Worm (Caenorhabditis elegans) whole organism, L4 larva: ENCODE measurements around the gene emb-8.

ENCODE experiments used
- F26F4.8 ChIP-seq: fragments of 200-800 bp; sonication (Bioruptor generic); conservative IDR thresholded peaks from 2 replicates; pipeline ENCODE4 v1.3.6; 2022; ENCODE audit warnings: missing genetic modification characterization, missing compliant biosample characterization
- F44E2.7 ChIP-seq: fragments of 200-800 bp; sonication (Bioruptor generic); IDR thresholded peaks from 2 replicates; pipeline ENCODE4 v2.1.2; 2022; ENCODE audit warnings: missing genetic modification characterization, missing compliant biosample characterization
- F49E8.2 ChIP-seq: sonication (generic microtip); optimal IDR thresholded peaks from 2 replicates; lab custom pipeline; 2016; ENCODE audit warnings: missing compliant biosample characterization, mild to moderate bottlenecking, missing genetic modification characterization, borderline replicate concordance
- R02D3.7 ChIP-seq: fragments of 150-350 bp; sonication (generic microtip); optimal IDR thresholded peaks from 3 replicates; lab custom pipeline; 2014; ENCODE audit warnings: missing biosample characterization, missing genetic modification characterization
- Y75B8A.6 ChIP-seq: fragments of 200-800 bp; sonication (Bioruptor generic); IDR thresholded peaks from 2 replicates; pipeline ENCODE4 v1.3.6; 2022; ENCODE audit warnings: missing genetic modification reagents, missing genetic modification characterization, missing compliant biosample characterization
- ZK546.5 ChIP-seq, 2 experiments: sonication (generic microtip); optimal IDR thresholded peaks; 2 replicates each; lab custom pipeline; 2017; ENCODE audit warnings: missing biosample characterization in 2 of 2, missing genetic modification characterization in 2 of 2
- aha-1 ChIP-seq: fragments of 150-350 bp; peaks from one replicate; lab custom pipeline; 2014; ENCODE audit warnings: missing biosample characterization, missing genetic modification characterization
- aly-2 ChIP-seq: sonication (generic microtip); optimal IDR thresholded peaks from 2 replicates; lab custom pipeline; 2018; ENCODE audit warnings: missing biosample characterization, missing genetic modification characterization
- arid-1 ChIP-seq: fragments of 200-800 bp; sonication (Bioruptor generic); conservative IDR thresholded peaks from 2 replicates; pipeline ENCODE4 v1.3.6; 2022; ENCODE audit warnings: missing genetic modification reagents, missing genetic modification characterization, missing compliant biosample characterization
- ceh-20 ChIP-seq: fragments of 200-800 bp; sonication (Bioruptor generic); IDR thresholded peaks from 2 replicates; pipeline ENCODE4 v1.3.6; 2022; ENCODE audit warnings: missing genetic modification reagents, missing genetic modification characterization, missing compliant biosample characterization
- ceh-28 ChIP-seq: fragments of 150-350 bp; optimal IDR thresholded peaks from 2 replicates; lab custom pipeline; 2014; ENCODE audit warnings: missing biosample characterization, missing genetic modification reagents, missing genetic modification characterization
- ceh-82 ChIP-seq: sonication (generic microtip); optimal IDR thresholded peaks from 2 replicates; lab custom pipeline; 2017; ENCODE audit warnings: missing biosample characterization, missing genetic modification characterization
- ces-1 ChIP-seq: fragments of 150-350 bp; sonication (generic microtip); optimal IDR thresholded peaks from 4 replicates; lab custom pipeline; 2014; ENCODE audit warnings: missing biosample characterization, missing genetic modification reagents, missing genetic modification characterization
- cey-2 ChIP-seq: sonication (generic microtip); optimal IDR thresholded peaks from 3 replicates; lab custom pipeline; 2017; ENCODE audit warnings: missing genetic modification characterization, mild to moderate bottlenecking, missing compliant biosample characterization, antibody characterized with exemption, borderline replicate concordance; ENCODE audit not compliant: insufficient read depth
- ctbp-1 ChIP-seq: fragments of 200-800 bp; sonication (Bioruptor generic); IDR thresholded peaks from 2 replicates; pipeline ENCODE4 v1.3.6; 2022; ENCODE audit warnings: missing genetic modification reagents, missing genetic modification characterization, missing compliant biosample characterization
- daf-8 ChIP-seq: fragments of 200-800 bp; sonication (Bioruptor generic); IDR thresholded peaks from 2 replicates; pipeline ENCODE4 v1.3.6; 2022; ENCODE audit warnings: missing genetic modification characterization, missing compliant biosample characterization
- dmd-6 ChIP-seq: fragments of 200-800 bp; sonication (Bioruptor generic); IDR thresholded peaks from 2 replicates; pipeline ENCODE4 v1.3.6; 2022; ENCODE audit warnings: missing genetic modification reagents, missing genetic modification characterization, missing compliant biosample characterization
- dpl-1 ChIP-seq: fragments of 150-350 bp; optimal IDR thresholded peaks from 2 replicates; lab custom pipeline; 2014; ENCODE audit warnings: missing biosample characterization, missing genetic modification reagents, missing genetic modification characterization
- dve-1 ChIP-seq: sonication (generic microtip); optimal IDR thresholded peaks from 2 replicates; lab custom pipeline; 2017; ENCODE audit warnings: antibody characterized with exemption, mild to moderate bottlenecking, missing genetic modification characterization, missing compliant biosample characterization; ENCODE audit not compliant: insufficient read depth
- egl-27 ChIP-seq: sonication (generic microtip); optimal IDR thresholded peaks from 3 replicates; lab custom pipeline; 2017; ENCODE audit warnings: missing biosample characterization, missing genetic modification reagents, missing genetic modification characterization
- hlh-11 ChIP-seq: fragments of 200-800 bp; sonication (Bioruptor generic); optimal IDR thresholded peaks from 2 replicates; lab custom pipeline; 2018; ENCODE audit warnings: mild to moderate bottlenecking, missing genetic modification characterization, missing compliant biosample characterization
- hlh-30 ChIP-seq: sonication (generic microtip); optimal IDR thresholded peaks from 2 replicates; lab custom pipeline; 2017; ENCODE audit warnings: antibody characterized with exemption, mild to moderate bottlenecking, missing genetic modification characterization, missing compliant biosample characterization; ENCODE audit not compliant: insufficient read depth
- lin-1 ChIP-seq: fragments of 200-800 bp; sonication (Bioruptor generic); IDR thresholded peaks from 2 replicates; pipeline ENCODE4 v1.3.6; 2022; ENCODE audit warnings: missing genetic modification reagents, missing genetic modification characterization, missing compliant biosample characterization
- lin-38 ChIP-seq: fragments of 200-800 bp; sonication (Bioruptor generic); IDR thresholded peaks from 2 replicates; pipeline ENCODE4 v1.3.6; 2022; ENCODE audit warnings: missing genetic modification reagents, missing genetic modification characterization, missing compliant biosample characterization
- lsy-2 ChIP-seq, 2 experiments: fragments of 150-350 bp in 1 of 2; sonication (generic microtip) in 1 of 2; optimal IDR thresholded peaks; 2 replicates each; lab custom pipeline; 2014 to 2017; ENCODE audit warnings: missing biosample characterization in 2 of 2, missing genetic modification characterization in 2 of 2
- madf-5 ChIP-seq, 2 experiments: fragments of 200-800 bp; sonication (Bioruptor generic); IDR thresholded peaks; 2 replicates each; pipeline ENCODE4 v1.3.6; 2022; ENCODE audit warnings: missing compliant biosample characterization in 2 of 2, missing genetic modification characterization in 2 of 2
- madf-9 ChIP-seq: fragments of 200-800 bp; sonication (Bioruptor generic); conservative IDR thresholded peaks from 2 replicates; pipeline ENCODE4 v1.3.6; 2022; ENCODE audit warnings: missing genetic modification reagents, missing genetic modification characterization, missing compliant biosample characterization
- mdl-1 ChIP-seq, 2 experiments: fragments of 150-350 bp in 1 of 2; sonication (generic microtip) in 1 of 2; optimal IDR thresholded peaks; 2 replicates each; lab custom pipeline; 2014 to 2017; ENCODE audit warnings: missing biosample characterization in 2 of 2, missing genetic modification characterization in 2 of 2
- mep-1 ChIP-seq: fragments of 150-350 bp; sonication (generic microtip); optimal IDR thresholded peaks from 3 replicates; lab custom pipeline; 2014; ENCODE audit warnings: missing biosample characterization, missing genetic modification characterization
- mes-2 ChIP-seq: sonication (generic microtip); optimal IDR thresholded peaks from 2 replicates; lab custom pipeline; 2016; ENCODE audit warnings: missing genotype, mild to moderate bottlenecking, missing genetic modification characterization, missing compliant biosample characterization; ENCODE audit not compliant: poor library complexity, severe bottlenecking
- mxl-3 ChIP-seq: fragments of 200-800 bp; sonication (Bioruptor generic); optimal IDR thresholded peaks from 2 replicates; lab custom pipeline; 2018; ENCODE audit warnings: mild to moderate bottlenecking, missing genetic modification characterization, missing compliant biosample characterization
- nhr-10 ChIP-seq: fragments of 150-350 bp; optimal IDR thresholded peaks from 2 replicates; lab custom pipeline; 2014; ENCODE audit warnings: missing biosample characterization, missing genetic modification characterization
- nhr-111 ChIP-seq: fragments of 200-800 bp; sonication (Bioruptor generic); optimal IDR thresholded peaks from 2 replicates; lab custom pipeline; 2018; ENCODE audit warnings: mild to moderate bottlenecking, missing genetic modification characterization, missing compliant biosample characterization
- nhr-237 ChIP-seq: sonication (generic microtip); optimal IDR thresholded peaks from 2 replicates; lab custom pipeline; 2017; ENCODE audit warnings: missing biosample characterization, missing genetic modification characterization
- nhr-25 ChIP-seq: sonication (generic microtip); optimal IDR thresholded peaks from 2 replicates; lab custom pipeline; 2017; ENCODE audit warnings: missing genetic modification characterization, mild to moderate bottlenecking, missing compliant biosample characterization, antibody characterized with exemption, moderate library complexity, borderline replicate concordance; ENCODE audit not compliant: insufficient read depth
- nhr-41 ChIP-seq: fragments of 200-800 bp; sonication (Bioruptor generic); IDR thresholded peaks from 2 replicates; pipeline ENCODE4 v1.3.6; 2022; ENCODE audit warnings: missing genetic modification reagents, missing genetic modification characterization, missing compliant biosample characterization
- nhr-77 ChIP-seq: fragments of 150-350 bp; optimal IDR thresholded peaks from 2 replicates; lab custom pipeline; 2014; ENCODE audit warnings: missing biosample characterization, missing genetic modification characterization
- pha-4 ChIP-seq, 2 experiments: fragments of 150-350 bp in 1 of 2; fragments of 200-800 bp in 1 of 2; sonication (Bioruptor generic) in 1 of 2; IDR thresholded peaks in 1 of 2; optimal IDR thresholded peaks in 1 of 2; 2 replicates each; pipeline versions ENCODE4 v1.3.6 to Lab custom; 2014 to 2022; ENCODE audit warnings: missing genetic modification characterization in 2 of 2, missing genetic modification reagents in 2 of 2, missing biosample characterization in 1 of 2, missing compliant biosample characterization in 1 of 2
- php-3 ChIP-seq: fragments of 200-800 bp; sonication (Bioruptor generic); IDR thresholded peaks from 2 replicates; pipeline ENCODE4 v1.3.6; 2022; ENCODE audit warnings: missing genetic modification reagents, missing genetic modification characterization, missing compliant biosample characterization
- pqm-1 ChIP-seq: sonication (generic microtip); optimal IDR thresholded peaks from 2 replicates; lab custom pipeline; 2017; ENCODE audit warnings: missing biosample characterization, missing genetic modification characterization
- rbr-2 ChIP-seq: sonication (generic microtip); optimal IDR thresholded peaks from 2 replicates; lab custom pipeline; 2016; ENCODE audit warnings: missing genotype, missing genetic modification characterization, missing compliant biosample characterization
- saeg-2 ChIP-seq: fragments of 200-800 bp; sonication (Bioruptor generic); IDR thresholded peaks from 2 replicates; pipeline ENCODE4 v1.3.6; 2022; ENCODE audit warnings: missing genetic modification reagents, missing genetic modification characterization, missing compliant biosample characterization
- sdz-12 ChIP-seq: fragments of 200-800 bp; sonication (Bioruptor generic); optimal IDR thresholded peaks from 2 replicates; lab custom pipeline; 2018; ENCODE audit warnings: mild to moderate bottlenecking, missing genetic modification characterization, missing compliant biosample characterization
- set-16 ChIP-seq: fragments of 200-800 bp; sonication (Bioruptor generic); IDR thresholded peaks from 2 replicates; pipeline ENCODE4 v1.3.6; 2022; ENCODE audit warnings: missing genetic modification reagents, missing genetic modification characterization, missing compliant biosample characterization
- snpc-1.2 ChIP-seq: fragments of 200-800 bp; sonication (Bioruptor generic); IDR thresholded peaks from 2 replicates; pipeline ENCODE4 v1.3.6; 2022; ENCODE audit warnings: missing genetic modification reagents, missing genetic modification characterization, missing compliant biosample characterization
- spr-1 ChIP-seq: sonication (generic microtip); optimal IDR thresholded peaks from 2 replicates; lab custom pipeline; 2016; ENCODE audit warnings: mild to moderate bottlenecking, missing genetic modification characterization, missing compliant biosample characterization
- unc-130 ChIP-seq: sonication (generic microtip); optimal IDR thresholded peaks from 2 replicates; lab custom pipeline; 2016; ENCODE audit warnings: missing genetic modification reagents, missing genetic modification characterization, missing compliant biosample characterization
- unc-62 ChIP-seq, 3 experiments: fragments of 150-350 bp in 1 of 3; sonication (generic microtip); optimal IDR thresholded peaks in 2 of 3; peaks in 1 of 3; 1 replicate in 1 of 3; 2 replicates in 2 of 3; lab custom pipeline; 2014 to 2017; ENCODE audit warnings: missing biosample characterization in 3 of 3, missing genetic modification characterization in 3 of 3, missing genetic modification reagents in 3 of 3, missing genotype in 1 of 3
- vab-7 ChIP-seq: fragments of 200-800 bp; sonication (Bioruptor generic); IDR thresholded peaks from 2 replicates; pipeline ENCODE4 v1.3.6; 2022; ENCODE audit warnings: missing genetic modification reagents, missing genetic modification characterization, missing compliant biosample characterization
- ztf-7 ChIP-seq: fragments of 150-350 bp; optimal IDR thresholded peaks from 2 replicates; lab custom pipeline; 2014; ENCODE audit warnings: missing biosample characterization, missing genetic modification characterization

emb-8 gene

ce11 chrIII:5224908-5225307 is 25.4 kb upstream of the emb-8 start:
- TF ChIP-seq dmd-6 (GFP tag; lab: Robert Waterston, UW) = no peak
- TF ChIP-seq ZK546.5 (tag; optimal IDR thresholded peaks at IDR 0.05; lab: Kevin White, UChicago) = no peak
- no peak for TF ChIP-seq nhr-237
- no peak for TF ChIP-seq daf-8 (GFP tag; lab: Robert Waterston, UW)
- TF ChIP-seq madf-5 (GFP tag; IDR thresholded peaks at IDR 0.05; lab: Robert Waterston, UW) = no peak
- no peak for TF ChIP-seq arid-1 (GFP tag; lab: Robert Waterston, UW)
- TF ChIP-seq nhr-10 (tag; lab: Kevin White, UChicago) = no peak
- no peak for TF ChIP-seq F44E2.7 (GFP tag; lab: Robert Waterston, UW)
- no peak for TF ChIP-seq spr-1 (tag; lab: Kevin White, UChicago)
- no peak for TF ChIP-seq nhr-25
- TF ChIP-seq dve-1 (tag; lab: Kevin White, UChicago) = peak; percentile 81
- TF ChIP-seq ceh-20 (GFP tag; lab: Robert Waterston, UW) = no peak
- no peak for TF ChIP-seq aha-1
- peak; percentile 36 for TF ChIP-seq hlh-11 (tag; lab: Kevin White, UChicago)
- TF ChIP-seq nhr-111 (GFP tag; lab: Kevin White, UChicago) = no peak
- TF ChIP-seq snpc-1.2 (GFP tag; lab: Robert Waterston, UW) = no peak
- no peak for TF ChIP-seq unc-130 (GFP tag; lab: Kevin White, UChicago)
- no peak for TF ChIP-seq cey-2
- no peak for TF ChIP-seq ceh-82
- no peak for TF ChIP-seq rbr-2 (tag; lab: Kevin White, UChicago)
- TF ChIP-seq ctbp-1 (GFP tag; lab: Robert Waterston, UW) = no peak
- no peak for TF ChIP-seq saeg-2
- TF ChIP-seq unc-62 (GFP tag; optimal IDR thresholded peaks at IDR 0.05 in 1 of 2; lab: Kevin White, UChicago) = no peak
- TF ChIP-seq unc-62 (tag; optimal IDR thresholded peaks at IDR 0.05; lab: Kevin White, UChicago) = no peak
- no peak for TF ChIP-seq pha-4 (GFP tag; IDR thresholded peaks at IDR 0.05; lab: Robert Waterston, UW)
- TF ChIP-seq pha-4 (tag; optimal IDR thresholded peaks at IDR 0.05; lab: Kevin White, UChicago) = peak; percentile 44
- TF ChIP-seq ces-1 (GFP tag; lab: Kevin White, UChicago) = no peak
- no peak for TF ChIP-seq aly-2 (tag; lab: Kevin White, UChicago)
- TF ChIP-seq vab-7 (GFP tag; lab: Robert Waterston, UW) = no peak
- TF ChIP-seq dpl-1 (GFP tag; lab: Kevin White, UChicago) = peak; percentile 1
- TF ChIP-seq php-3 (GFP tag; lab: Robert Waterston, UW) = no peak
- TF ChIP-seq ztf-7 = no peak
- no peak for TF ChIP-seq egl-27
- no peak for TF ChIP-seq nhr-41
- peak; percentile 21 for TF ChIP-seq mes-2 (tag; lab: Kevin White, UChicago)
- TF ChIP-seq pqm-1 (tag; lab: Kevin White, UChicago) = peak; percentile 36
- peak in 1 of 2 experiments; percentile 21 for TF ChIP-seq lsy-2 (tag; optimal IDR thresholded peaks at IDR 0.05; lab: Kevin White, UChicago)
- TF ChIP-seq lin-38 = no peak
- no peak for TF ChIP-seq Y75B8A.6 (GFP tag; lab: Robert Waterston, UW)
- TF ChIP-seq F49E8.2 (tag; lab: Kevin White, UChicago) = no peak
- TF ChIP-seq madf-9 (GFP tag; lab: Robert Waterston, UW) = 0 out of 2 replicates have a peak, but pooled peaks have one; percentile 18
- no peak for TF ChIP-seq hlh-30 (tag; lab: Kevin White, UChicago)
- no peak for TF ChIP-seq F26F4.8 (GFP tag; lab: Robert Waterston, UW)
- TF ChIP-seq R02D3.7 = no peak
- no peak for TF ChIP-seq lin-1 (GFP tag; lab: Robert Waterston, UW)
- no peak for TF ChIP-seq ceh-28 (tag; lab: Kevin White, UChicago)
- no peak for TF ChIP-seq mdl-1 (tag; optimal IDR thresholded peaks at IDR 0.05; lab: Kevin White, UChicago)
- TF ChIP-seq mxl-3 (GFP tag; lab: Kevin White, UChicago) = no peak
- TF ChIP-seq sdz-12 (GFP tag; lab: Kevin White, UChicago) = no peak
- TF ChIP-seq nhr-77 (tag; lab: Kevin White, UChicago) = peak; percentile 23
- no peak for TF ChIP-seq set-16 (GFP tag; lab: Robert Waterston, UW)
- peak; percentile 14 for TF ChIP-seq mep-1
